Fruit fly (Drosophila melanogaster): ENCODE data around the gene CG14830.

- TF ChIP-seq spab (GFP tag; optimal IDR thresholded peaks at IDR 0.05) (peak; percentile 67), CG8319 (GFP tag; optimal IDR thresholded peaks at IDR 0.05) (peak; percentile 30)
Observed at dm6 chr3L:7262471-7262870, 1.2 kb downstream of the CG14830 start.

Measured in whole organism, prepupa.